Fruit fly (Drosophila melanogaster) whole organism, prepupa: Measurements from ENCODE around the gene Cpr.

Experiments
- CG31627 ChIP-seq: fragments of 200-800 bp; sonication (Bioruptor generic); optimal IDR thresholded peaks from 3 replicates; lab custom pipeline; 2016; ENCODE audit warnings: missing biosample characterization, missing genetic modification characterization
- CG32006 ChIP-seq: fragments of 200-800 bp; sonication (Bioruptor generic); optimal IDR thresholded peaks from 3 replicates; lab custom pipeline; 2017; ENCODE audit warnings: missing biosample characterization, mild to moderate bottlenecking, missing genetic modification characterization
- CG3919 ChIP-seq: fragments of 200-800 bp; sonication (Bioruptor generic); optimal IDR thresholded peaks from 3 replicates; lab custom pipeline; 2016; ENCODE audit warnings: missing biosample characterization, missing genetic modification characterization
- CG6276 ChIP-seq: fragments of 200-800 bp; sonication (Bioruptor generic); optimal IDR thresholded peaks from 2 replicates; lab custom pipeline; 2017; ENCODE audit warnings: missing biosample characterization, mild to moderate bottlenecking, missing genetic modification characterization
- CG7368 ChIP-seq: fragments of 200-800 bp; sonication (Bioruptor generic); optimal IDR thresholded peaks from 3 replicates; lab custom pipeline; 2016; ENCODE audit warnings: missing biosample characterization, missing genetic modification characterization
- Eip75B ChIP-seq: fragments of 200-800 bp; sonication (Bioruptor generic); optimal IDR thresholded peaks from 3 replicates; lab custom pipeline; 2016; ENCODE audit warnings: missing biosample characterization, missing genetic modification characterization
- Eip93F ChIP-seq: fragments of 200-800 bp; sonication (Bioruptor generic); optimal IDR thresholded peaks from 2 replicates; lab custom pipeline; 2016; ENCODE audit warnings: missing biosample characterization, mild to moderate bottlenecking, missing genetic modification characterization
- Gug ChIP-seq: fragments of 200-800 bp; sonication (Bioruptor generic); IDR thresholded peaks from 2 replicates; pipeline ENCODE4 v1.3.6; 2022; ENCODE audit warnings: missing biosample characterization, missing genetic modification characterization
- Hr38 ChIP-seq: sonication (Bioruptor generic); optimal IDR thresholded peaks from 2 replicates; lab custom pipeline; 2016; ENCODE audit warnings: missing biosample characterization, missing genetic modification characterization
- Hr39 ChIP-seq: fragments of 200-800 bp; sonication (Bioruptor generic); optimal IDR thresholded peaks from 2 replicates; lab custom pipeline; 2016; ENCODE audit warnings: missing biosample characterization, missing genetic modification characterization
- dsx ChIP-seq: fragments of 200-800 bp; optimal IDR thresholded peaks from 3 replicates; lab custom pipeline; 2019; ENCODE audit warnings: missing biosample characterization, mild to moderate bottlenecking, missing genetic modification characterization, moderate library complexity; ENCODE audit not compliant: poor library complexity, severe bottlenecking
- lz ChIP-seq: fragments of 200-800 bp; sonication (Bioruptor generic); optimal IDR thresholded peaks from 3 replicates; lab custom pipeline; 2016; ENCODE audit warnings: missing biosample characterization, missing genetic modification characterization
- pdm3 ChIP-seq: fragments of 200-800 bp; sonication (Bioruptor generic); optimal IDR thresholded peaks from 3 replicates; lab custom pipeline; 2016; ENCODE audit warnings: missing biosample characterization, missing genetic modification characterization

DNA sequence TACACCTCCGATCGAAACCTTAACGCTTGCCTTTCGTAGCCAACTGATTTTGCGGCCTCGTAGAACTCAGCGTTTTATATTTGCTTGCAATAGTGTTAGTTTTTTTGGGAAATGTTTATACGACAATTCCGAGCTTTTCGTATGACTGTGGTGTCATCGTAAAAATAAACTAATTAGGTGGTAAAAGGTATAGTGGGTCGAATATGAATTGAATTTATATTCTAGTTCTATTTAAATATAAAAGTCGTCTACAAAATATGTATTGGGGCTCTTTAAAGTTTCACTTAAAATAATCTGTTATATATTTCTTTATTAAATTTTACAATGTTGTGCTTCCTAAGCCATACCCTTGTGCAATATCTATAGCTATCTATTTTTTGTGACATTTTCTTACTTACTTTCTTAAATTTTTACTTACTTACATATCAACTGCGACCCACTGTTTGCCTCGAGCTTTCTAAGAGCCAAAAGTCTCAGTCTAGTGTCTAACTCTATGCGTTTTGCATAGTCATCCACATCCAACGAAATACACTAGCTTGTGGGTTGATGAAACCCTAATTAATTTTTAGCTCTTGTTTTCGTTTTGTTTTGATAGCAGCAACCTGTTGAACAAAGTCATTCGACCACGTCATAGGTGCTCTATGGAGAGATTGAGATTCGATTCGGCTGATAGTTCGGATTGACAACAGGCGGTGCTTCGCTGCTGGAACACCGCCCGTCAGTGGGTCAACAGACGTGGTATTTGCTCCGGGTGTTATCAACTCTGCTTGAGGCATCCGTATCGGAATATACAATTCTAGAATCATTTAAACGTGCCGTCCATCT is 12.6 kb downstream of the Cpr start, which contains the start of gene CG9498:
- TF ChIP-seq CG32006 (GFP tag; lab: Kevin White, UChicago) (no peak), CG6276 (GFP tag; lab: Kevin White, UChicago) (no peak), Eip75B (GFP tag; lab: Kevin White, UChicago) (no peak), Gug (GFP tag; lab: Robert Waterston, UW) (no peak), CG31627 (no peak), Eip93F (GFP tag; lab: Kevin White, UChicago) (no peak), lz (no peak), dsx (GFP tag; lab: Kevin White, UChicago) (no peak), CG7368 (GFP tag; lab: Kevin White, UChicago) (no peak), Hr39 (no peak), Hr38 (GFP tag; lab: Kevin White, UChicago) (no peak), pdm3 (GFP tag; lab: Kevin White, UChicago) (no peak), CG3919 (no peak)
